Worm (Caenorhabditis elegans) whole organism, young adult: Measurements from ENCODE around the gene fbxa-127.

Experiments used
- B0035.1 ChIP-seq: sonication (generic microtip); optimal IDR thresholded peaks from 2 replicates; lab custom pipeline; 2016; ENCODE audit warnings: missing genetic modification characterization, mild to moderate bottlenecking, missing compliant biosample characterization, missing genotype, missing genetic modification reagents
- B0261.1 ChIP-seq: sonication (generic microtip); optimal IDR thresholded peaks from 2 replicates; lab custom pipeline; 2016; ENCODE audit warnings: mild to moderate bottlenecking, missing genetic modification characterization, moderate library complexity, missing compliant biosample characterization
- F22D6.2 ChIP-seq: sonication (generic microtip); optimal IDR thresholded peaks from 2 replicates; lab custom pipeline; 2016; ENCODE audit warnings: mild to moderate bottlenecking, missing genetic modification characterization, missing compliant biosample characterization
- F23B12.7 ChIP-seq: sonication (generic microtip); optimal IDR thresholded peaks from 2 replicates; lab custom pipeline; 2017; ENCODE audit warnings: missing genetic modification characterization, mild to moderate bottlenecking, missing compliant biosample characterization, antibody characterized with exemption, moderate library complexity; ENCODE audit not compliant: insufficient read depth
- F52B5.7 ChIP-seq: sonication (generic microtip); optimal IDR thresholded peaks from 2 replicates; lab custom pipeline; 2016; ENCODE audit warnings: mild to moderate bottlenecking, missing genetic modification characterization, missing compliant biosample characterization
- F57C9.4 ChIP-seq: sonication (generic microtip); optimal IDR thresholded peaks from 2 replicates; lab custom pipeline; 2017; ENCODE audit warnings: mild to moderate bottlenecking, missing genetic modification characterization, missing compliant biosample characterization
- T26A5.8 ChIP-seq: sonication (generic microtip); optimal IDR thresholded peaks from 2 replicates; lab custom pipeline; 2016; ENCODE audit warnings: missing genetic modification characterization, missing compliant biosample characterization
- ZK185.1 ChIP-seq: sonication (generic microtip); optimal IDR thresholded peaks from 2 replicates; lab custom pipeline; 2016; ENCODE audit warnings: mild to moderate bottlenecking, missing genetic modification characterization, missing compliant biosample characterization; ENCODE audit not compliant: poor library complexity, severe bottlenecking
- ama-1 ChIP-seq, 3 experiments: fragments of 150-350 bp in 1 of 3; sonication (generic microtip) in 2 of 3; optimal IDR thresholded peaks; 2 replicates each; lab custom pipeline; 2014 to 2018; ENCODE audit warnings: missing biosample characterization in 2 of 3, missing genetic modification characterization in 2 of 3, missing genetic modification reagents in 2 of 3
- aptf-3 ChIP-seq: fragments of 200-800 bp; sonication (Bioruptor generic); IDR thresholded peaks from 2 replicates; pipeline ENCODE4 v1.3.6; 2022; ENCODE audit warnings: missing genetic modification characterization, missing compliant biosample characterization
- attf-6 ChIP-seq: fragments of 200-800 bp; sonication (Bioruptor generic); IDR thresholded peaks from 2 replicates; pipeline ENCODE4 v1.3.6; 2022; ENCODE audit warnings: missing genetic modification reagents, missing genetic modification characterization, missing compliant biosample characterization
- bed-2 ChIP-seq: fragments of 200-800 bp; sonication (Bioruptor generic); IDR thresholded peaks from 2 replicates; pipeline ENCODE4 v1.3.6; 2022; ENCODE audit warnings: missing genetic modification reagents, missing genetic modification characterization, missing compliant biosample characterization
- ceh-100 ChIP-seq: fragments of 200-800 bp; sonication (Bioruptor generic); IDR thresholded peaks from 2 replicates; pipeline ENCODE4 v1.3.6; 2022; ENCODE audit warnings: missing genetic modification reagents, missing genetic modification characterization, missing compliant biosample characterization
- ceh-58 ChIP-seq: fragments of 200-800 bp; sonication (Bioruptor generic); IDR thresholded peaks from 2 replicates; pipeline ENCODE4 v1.3.6; 2022; ENCODE audit warnings: missing genetic modification characterization, missing compliant biosample characterization
- ceh-91 ChIP-seq: fragments of 200-800 bp; sonication (Bioruptor generic); IDR thresholded peaks from 2 replicates; pipeline ENCODE4 v1.3.6; 2022; ENCODE audit warnings: missing genetic modification reagents, missing genetic modification characterization, missing compliant biosample characterization
- dox-1 ChIP-seq: fragments of 200-800 bp; sonication (Bioruptor generic); IDR thresholded peaks from 2 replicates; pipeline ENCODE4 v1.3.6; 2022; ENCODE audit warnings: missing genetic modification reagents, missing genetic modification characterization, missing compliant biosample characterization
- egl-18 ChIP-seq: fragments of 200-800 bp; sonication (Bioruptor generic); IDR thresholded peaks from 2 replicates; pipeline ENCODE4 v1.3.6; 2022; ENCODE audit warnings: missing genetic modification reagents, missing genetic modification characterization, missing compliant biosample characterization
- egl-44 ChIP-seq: fragments of 200-800 bp; sonication (Bioruptor generic); IDR thresholded peaks from 2 replicates; pipeline ENCODE4 v1.3.6; 2022; ENCODE audit warnings: missing genetic modification reagents, missing genetic modification characterization, missing compliant biosample characterization
- hmg-20 ChIP-seq: fragments of 200-800 bp; sonication (Bioruptor generic); IDR thresholded peaks from 2 replicates; pipeline ENCODE4 v1.3.6; 2022; ENCODE audit warnings: missing genetic modification reagents, missing genetic modification characterization, missing compliant biosample characterization
- lag-1 ChIP-seq: fragments of 200-800 bp; sonication (Bioruptor generic); IDR thresholded peaks from 2 replicates; pipeline ENCODE4 v1.3.6; 2022; ENCODE audit warnings: missing genetic modification reagents, missing genetic modification characterization, missing compliant biosample characterization
- let-526 ChIP-seq: fragments of 200-800 bp; sonication (Bioruptor generic); IDR thresholded peaks from 2 replicates; pipeline ENCODE4 v1.3.6; 2022; ENCODE audit warnings: missing genetic modification reagents, missing genetic modification characterization, missing compliant biosample characterization
- lin-40 ChIP-seq: sonication (generic microtip); optimal IDR thresholded peaks from 2 replicates; lab custom pipeline; 2016; ENCODE audit warnings: missing genetic modification characterization, mild to moderate bottlenecking, missing compliant biosample characterization, missing genotype, missing genetic modification reagents
- madf-10 ChIP-seq: sonication (generic microtip); optimal IDR thresholded peaks from 2 replicates; lab custom pipeline; 2016; ENCODE audit warnings: mild to moderate bottlenecking, missing genetic modification characterization, missing compliant biosample characterization
- madf-3 ChIP-seq: fragments of 200-800 bp; sonication (Bioruptor generic); IDR thresholded peaks from 2 replicates; pipeline ENCODE4 v1.3.6; 2022; ENCODE audit warnings: missing genetic modification reagents, missing genetic modification characterization, missing compliant biosample characterization
- mes-4 ChIP-seq: sonication (generic microtip); optimal IDR thresholded peaks from 2 replicates; lab custom pipeline; 2016; ENCODE audit warnings: missing genotype, missing genetic modification characterization, missing compliant biosample characterization
- mxl-1 ChIP-seq: sonication (generic microtip); optimal IDR thresholded peaks from 2 replicates; lab custom pipeline; 2016; ENCODE audit warnings: missing genetic modification characterization, missing compliant biosample characterization
- nfya-1 ChIP-seq: sonication (generic microtip); optimal IDR thresholded peaks from 2 replicates; lab custom pipeline; 2017; ENCODE audit warnings: antibody characterized with exemption, missing compliant biosample characterization, missing genetic modification characterization, borderline replicate concordance; ENCODE audit not compliant: insufficient read depth
- nhr-179 ChIP-seq: sonication (generic microtip); optimal IDR thresholded peaks from 2 replicates; lab custom pipeline; 2016; ENCODE audit warnings: mild to moderate bottlenecking, missing genetic modification characterization, missing compliant biosample characterization
- nhr-80 ChIP-seq: sonication (generic microtip); optimal IDR thresholded peaks from 2 replicates; lab custom pipeline; 2016; ENCODE audit warnings: missing genetic modification characterization, missing compliant biosample characterization
- nhr-90 ChIP-seq: sonication (generic microtip); optimal IDR thresholded peaks from 2 replicates; lab custom pipeline; 2016; ENCODE audit warnings: missing genotype, mild to moderate bottlenecking, missing genetic modification characterization, missing compliant biosample characterization
- rec-8 ChIP-seq, 2 experiments: sonication (generic microtip); optimal IDR thresholded peaks; 2 replicates each; lab custom pipeline; 2016; ENCODE audit warnings: mild to moderate bottlenecking in 2 of 2, missing genetic modification characterization in 2 of 2, missing genetic modification reagents in 2 of 2, missing genotype in 2 of 2, missing biosample characterization in 1 of 2, missing compliant biosample characterization in 1 of 2, moderate library complexity in 1 of 2
- snpc-1.1 ChIP-seq: sonication (generic microtip); optimal IDR thresholded peaks from 2 replicates; lab custom pipeline; 2017; ENCODE audit warnings: missing genetic modification characterization, mild to moderate bottlenecking, missing compliant biosample characterization, antibody characterized with exemption, moderate library complexity, missing genotype, missing genetic modification reagents; ENCODE audit not compliant: insufficient read depth
- sptf-2 ChIP-seq: fragments of 200-800 bp; sonication (Bioruptor generic); optimal IDR thresholded peaks from 2 replicates; lab custom pipeline; 2018; ENCODE audit warnings: mild to moderate bottlenecking, missing genetic modification characterization, missing compliant biosample characterization
- unc-130 ChIP-seq: sonication (generic microtip); optimal IDR thresholded peaks from 2 replicates; lab custom pipeline; 2016; ENCODE audit warnings: missing genetic modification reagents, missing genetic modification characterization, missing compliant biosample characterization
- xnd-1 ChIP-seq: sonication (generic microtip); optimal IDR thresholded peaks from 2 replicates; lab custom pipeline; 2016; ENCODE audit warnings: missing genotype, missing genetic modification reagents, missing genetic modification characterization, missing compliant biosample characterization
- zfh-2 ChIP-seq: fragments of 200-800 bp; sonication (Bioruptor generic); conservative IDR thresholded peaks from 2 replicates; pipeline ENCODE4 v1.3.6; 2022; ENCODE audit warnings: missing genetic modification reagents, missing genetic modification characterization, missing compliant biosample characterization
- ztf-18 ChIP-seq: sonication (generic microtip); optimal IDR thresholded peaks from 2 replicates; lab custom pipeline; 2016; ENCODE audit warnings: missing genotype, mild to moderate bottlenecking, missing genetic modification characterization, missing compliant biosample characterization
- ztf-26 ChIP-seq: sonication (generic microtip); optimal IDR thresholded peaks from 2 replicates; lab custom pipeline; 2017; ENCODE audit warnings: missing genetic modification characterization, missing compliant biosample characterization

Gene fbxa-127

ce11 chrV:16683359-16683758, 45.2 kb upstream of the fbxa-127 start:
- TF ChIP-seq F57C9.4 (tag; lab: Kevin White, UChicago) (no peak), B0261.1 (tag; lab: Kevin White, UChicago) (no peak), ceh-58 (no peak), snpc-1.1 (tag; lab: Kevin White, UChicago) (no peak), ztf-18 (tag; lab: Kevin White, UChicago) (no peak), ztf-26 (tag; lab: Kevin White, UChicago) (no peak), ceh-91 (no peak), egl-44 (GFP tag; lab: Robert Waterston, UW) (no peak), madf-3 (GFP tag; lab: Robert Waterston, UW) (no peak), F22D6.2 (tag; lab: Kevin White, UChicago) (no peak), rec-8 (tag; optimal IDR thresholded peaks at IDR 0.05; lab: Kevin White, UChicago) (no peak), B0035.1 (no peak), attf-6 (no peak), madf-10 (tag; lab: Kevin White, UChicago) (no peak)

DNA sequence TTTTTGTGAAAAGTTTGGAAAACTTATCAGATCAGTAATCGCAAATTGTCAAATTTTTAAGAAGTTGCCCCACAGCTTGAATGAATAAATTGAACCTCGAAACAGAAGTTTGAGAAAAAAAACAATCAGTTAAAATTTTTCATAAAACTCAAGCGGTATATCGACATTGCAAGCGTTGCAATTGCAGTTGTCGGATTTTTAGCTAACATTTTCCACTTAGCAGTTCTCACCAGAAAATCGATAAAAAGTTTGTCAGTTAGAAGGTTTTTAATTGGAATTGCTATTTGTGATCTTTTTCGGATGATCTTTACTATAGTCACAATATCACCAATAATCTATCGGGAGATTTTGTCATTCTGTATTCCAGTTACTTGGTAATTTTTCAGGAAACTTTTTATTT, 42.8 kb upstream of the fbxa-127 start, which contains the start of gene srw-43:
srw-43 (plus strand) TSS at position 301 of the 400 bp plus-strand sequence.
- TF ChIP-seq ama-1 (optimal IDR thresholded peaks at IDR 0.05; lab: Kevin White, UChicago) (no peak), ama-1 (GFP tag; optimal IDR thresholded peaks at IDR 0.05; lab: Kevin White, UChicago) (no peak), nhr-179 (no peak), lag-1 (GFP tag; lab: Robert Waterston, UW) (no peak), aptf-3 (GFP tag; lab: Robert Waterston, UW) (no peak), nhr-80 (tag; lab: Kevin White, UChicago) (no peak), zfh-2 (GFP tag; lab: Robert Waterston, UW) (no peak), nfya-1 (no peak), ztf-18 (tag; lab: Kevin White, UChicago) (no peak), bed-2 (GFP tag; lab: Robert Waterston, UW) (no peak)

ce11 chrV:16687227-16687626, 41.3 kb upstream of the fbxa-127 start, which contains the start of gene srz-102:
srz-102 (plus strand) TSS chrV:16687527.
- no peak for TF ChIP-seq xnd-1 (tag; lab: Kevin White, UChicago)
- no peak for TF ChIP-seq ZK185.1 (tag; lab: Kevin White, UChicago)
- no peak for TF ChIP-seq sptf-2 (GFP tag; lab: Kevin White, UChicago)
- no peak for TF ChIP-seq hmg-20 (GFP tag; lab: Robert Waterston, UW)
- TF ChIP-seq nhr-90 (tag; lab: Kevin White, UChicago): no peak
- TF ChIP-seq F23B12.7: no peak
- TF ChIP-seq mes-4 (tag; lab: Kevin White, UChicago): no peak
- no peak for TF ChIP-seq ceh-100 (GFP tag; lab: Robert Waterston, UW)
- TF ChIP-seq F52B5.7 (tag; lab: Kevin White, UChicago): no peak
- TF ChIP-seq unc-130 (GFP tag; lab: Kevin White, UChicago): no peak
- no peak for TF ChIP-seq mxl-1
- TF ChIP-seq egl-18 (GFP tag; lab: Robert Waterston, UW): no peak
- TF ChIP-seq lin-40 (tag; lab: Kevin White, UChicago): no peak
- TF ChIP-seq dox-1 (GFP tag; lab: Robert Waterston, UW): no peak
- no peak for TF ChIP-seq B0261.1 (tag; lab: Kevin White, UChicago)
- TF ChIP-seq let-526 (GFP tag; lab: Robert Waterston, UW): no peak
- TF ChIP-seq bed-2 (GFP tag; lab: Robert Waterston, UW): no peak
- no peak for TF ChIP-seq T26A5.8 (tag; lab: Kevin White, UChicago)
